Worm (Caenorhabditis elegans) whole organism, young adult: ENCODE measurements around the gene flp-8.
A peak's percentile ranks its signal among the peaks of the same experiment; 100 is the strongest.

Source experiments
- B0261.1 ChIP-seq: sonication (generic microtip); optimal IDR thresholded peaks from 2 replicates; lab custom pipeline; 2016; ENCODE audit warnings: mild to moderate bottlenecking, missing genetic modification characterization, moderate library complexity, missing compliant biosample characterization
- B0336.3 ChIP-seq: fragments of 200-800 bp; sonication (Bioruptor generic); IDR thresholded peaks from 2 replicates; pipeline ENCODE4 v1.3.6; 2022; ENCODE audit warnings: missing genetic modification characterization, missing compliant biosample characterization
- C17E4.6 ChIP-seq: fragments of 200-800 bp; sonication (Bioruptor generic); IDR thresholded peaks from 2 replicates; pipeline ENCODE4 v1.3.6; 2022; ENCODE audit warnings: missing genetic modification reagents, missing genetic modification characterization, missing compliant biosample characterization
- F22D6.2 ChIP-seq: sonication (generic microtip); optimal IDR thresholded peaks from 2 replicates; lab custom pipeline; 2016; ENCODE audit warnings: mild to moderate bottlenecking, missing genetic modification characterization, missing compliant biosample characterization
- F23B12.7 ChIP-seq: sonication (generic microtip); optimal IDR thresholded peaks from 2 replicates; lab custom pipeline; 2017; ENCODE audit warnings: missing genetic modification characterization, mild to moderate bottlenecking, missing compliant biosample characterization, antibody characterized with exemption, moderate library complexity; ENCODE audit not compliant: insufficient read depth
- F52B5.7 ChIP-seq: sonication (generic microtip); optimal IDR thresholded peaks from 2 replicates; lab custom pipeline; 2016; ENCODE audit warnings: mild to moderate bottlenecking, missing genetic modification characterization, missing compliant biosample characterization
- F57C9.4 ChIP-seq: sonication (generic microtip); optimal IDR thresholded peaks from 2 replicates; lab custom pipeline; 2017; ENCODE audit warnings: mild to moderate bottlenecking, missing genetic modification characterization, missing compliant biosample characterization
- K11D2.4 ChIP-seq: fragments of 200-800 bp; sonication (Bioruptor generic); IDR thresholded peaks from 2 replicates; pipeline ENCODE4 v1.3.6; 2022; ENCODE audit warnings: missing genetic modification reagents, missing genetic modification characterization, missing compliant biosample characterization
- K12H6.12 ChIP-seq: fragments of 200-800 bp; sonication (Bioruptor generic); optimal IDR thresholded peaks from 2 replicates; lab custom pipeline; 2018; ENCODE audit warnings: mild to moderate bottlenecking, missing genetic modification characterization, missing compliant biosample characterization
- T07F8.4 ChIP-seq: sonication (generic microtip); optimal IDR thresholded peaks from 2 replicates; lab custom pipeline; 2016; ENCODE audit warnings: mild to moderate bottlenecking, missing genetic modification characterization, moderate library complexity, missing compliant biosample characterization
- T26A5.8 ChIP-seq: sonication (generic microtip); optimal IDR thresholded peaks from 2 replicates; lab custom pipeline; 2016; ENCODE audit warnings: missing genetic modification characterization, missing compliant biosample characterization
- Y53G8AR.9 ChIP-seq: fragments of 200-800 bp; sonication (Bioruptor generic); conservative IDR thresholded peaks from 2 replicates; pipeline ENCODE4 v1.3.6; 2022; ENCODE audit warnings: missing genetic modification reagents, missing genetic modification characterization, missing compliant biosample characterization
- Y56A3A.18 ChIP-seq: fragments of 200-800 bp; sonication (Bioruptor generic); IDR thresholded peaks from 2 replicates; pipeline ENCODE4 v1.3.6; 2022; ENCODE audit warnings: missing genetic modification reagents, missing genetic modification characterization, missing compliant biosample characterization
- aptf-2 ChIP-seq: fragments of 200-800 bp; sonication (Bioruptor generic); conservative IDR thresholded peaks from 2 replicates; pipeline ENCODE4 v1.3.6; 2022; ENCODE audit warnings: missing genetic modification reagents, missing genetic modification characterization, missing compliant biosample characterization
- aptf-3 ChIP-seq: fragments of 200-800 bp; sonication (Bioruptor generic); IDR thresholded peaks from 2 replicates; pipeline ENCODE4 v1.3.6; 2022; ENCODE audit warnings: missing genetic modification characterization, missing compliant biosample characterization
- attf-5 ChIP-seq: fragments of 200-800 bp; sonication (Bioruptor generic); optimal IDR thresholded peaks from 2 replicates; lab custom pipeline; 2018; ENCODE audit warnings: mild to moderate bottlenecking, missing genetic modification characterization, missing compliant biosample characterization
- cebp-1 ChIP-seq, 2 experiments: fragments of 200-800 bp in 1 of 2; sonication (Bioruptor generic) in 1 of 2; sonication (generic microtip) in 1 of 2; IDR thresholded peaks in 1 of 2; optimal IDR thresholded peaks in 1 of 2; 2 replicates each; pipeline versions ENCODE4 v1.3.6 to Lab custom; 2017 to 2022; ENCODE audit warnings: missing compliant biosample characterization in 2 of 2, missing genetic modification characterization in 2 of 2, mild to moderate bottlenecking in 1 of 2, missing genetic modification reagents in 1 of 2, moderate library complexity in 1 of 2
- ceh-100 ChIP-seq: fragments of 200-800 bp; sonication (Bioruptor generic); IDR thresholded peaks from 2 replicates; pipeline ENCODE4 v1.3.6; 2022; ENCODE audit warnings: missing genetic modification reagents, missing genetic modification characterization, missing compliant biosample characterization
- chd-7 ChIP-seq: sonication (generic microtip); optimal IDR thresholded peaks from 2 replicates; lab custom pipeline; 2016; ENCODE audit warnings: mild to moderate bottlenecking, missing genetic modification characterization, moderate library complexity, missing compliant biosample characterization
- hrde-1 ChIP-seq: sonication (generic microtip); optimal IDR thresholded peaks from 2 replicates; lab custom pipeline; 2016; ENCODE audit warnings: missing genetic modification characterization, mild to moderate bottlenecking, missing compliant biosample characterization, moderate library complexity, missing genotype, missing genetic modification reagents, borderline replicate concordance
- hsf-1 ChIP-seq: fragments of 200-800 bp; sonication (Bioruptor generic); IDR thresholded peaks from 2 replicates; pipeline ENCODE4 v1.3.6; 2022; ENCODE audit warnings: missing genetic modification reagents, missing genetic modification characterization, missing compliant biosample characterization
- lag-1 ChIP-seq: fragments of 200-800 bp; sonication (Bioruptor generic); IDR thresholded peaks from 2 replicates; pipeline ENCODE4 v1.3.6; 2022; ENCODE audit warnings: missing genetic modification reagents, missing genetic modification characterization, missing compliant biosample characterization
- lin-54 ChIP-seq: fragments of 200-800 bp; sonication (Bioruptor generic); optimal IDR thresholded peaks from 2 replicates; lab custom pipeline; 2018; ENCODE audit warnings: mild to moderate bottlenecking, missing genetic modification characterization, missing compliant biosample characterization
- madf-3 ChIP-seq: fragments of 200-800 bp; sonication (Bioruptor generic); IDR thresholded peaks from 2 replicates; pipeline ENCODE4 v1.3.6; 2022; ENCODE audit warnings: missing genetic modification reagents, missing genetic modification characterization, missing compliant biosample characterization
- madf-6 ChIP-seq: fragments of 200-800 bp; sonication (Bioruptor generic); IDR thresholded peaks from 2 replicates; pipeline ENCODE4 v1.3.6; 2022; ENCODE audit warnings: missing genetic modification reagents, missing genetic modification characterization, missing compliant biosample characterization
- mcd-1 ChIP-seq: fragments of 200-800 bp; sonication (Bioruptor generic); IDR thresholded peaks from 2 replicates; pipeline ENCODE4 v1.3.6; 2022; ENCODE audit warnings: missing genetic modification reagents, missing genetic modification characterization, missing compliant biosample characterization
- mxl-1 ChIP-seq: sonication (generic microtip); optimal IDR thresholded peaks from 2 replicates; lab custom pipeline; 2016; ENCODE audit warnings: missing genetic modification characterization, missing compliant biosample characterization
- nfya-2 ChIP-seq: fragments of 200-800 bp; sonication (Bioruptor generic); IDR thresholded peaks from 2 replicates; pipeline ENCODE4 v1.3.6; 2022; ENCODE audit warnings: missing genetic modification reagents, missing genetic modification characterization, missing compliant biosample characterization
- nfyb-1 ChIP-seq: fragments of 200-800 bp; sonication (Bioruptor generic); IDR thresholded peaks from 2 replicates; pipeline ENCODE4 v1.3.6; 2022; ENCODE audit warnings: missing genetic modification reagents, missing genetic modification characterization, missing compliant biosample characterization
- nhr-80 ChIP-seq: sonication (generic microtip); optimal IDR thresholded peaks from 2 replicates; lab custom pipeline; 2016; ENCODE audit warnings: missing genetic modification characterization, missing compliant biosample characterization
- pbrm-1 ChIP-seq: fragments of 200-800 bp; sonication (Bioruptor generic); IDR thresholded peaks from 2 replicates; pipeline ENCODE4 v1.3.6; 2022; ENCODE audit warnings: missing genetic modification reagents, missing genetic modification characterization, missing compliant biosample characterization
- pha-4 ChIP-seq: fragments of 150-350 bp; sonication (generic microtip); optimal IDR thresholded peaks from 2 replicates; lab custom pipeline; 2014; ENCODE audit warnings: missing biosample characterization, missing genetic modification reagents, missing genetic modification characterization
- rcor-1 ChIP-seq: fragments of 200-800 bp; sonication (Bioruptor generic); IDR thresholded peaks from 2 replicates; pipeline ENCODE4 v1.3.6; 2022; ENCODE audit warnings: missing genetic modification reagents, missing genetic modification characterization, missing compliant biosample characterization
- rec-8 ChIP-seq, 2 experiments: sonication (generic microtip); optimal IDR thresholded peaks; 2 replicates each; lab custom pipeline; 2016; ENCODE audit warnings: mild to moderate bottlenecking in 2 of 2, missing genetic modification characterization in 2 of 2, missing genetic modification reagents in 2 of 2, missing genotype in 2 of 2, missing biosample characterization in 1 of 2, missing compliant biosample characterization in 1 of 2, moderate library complexity in 1 of 2
- repo-1 ChIP-seq: sonication (generic microtip); optimal IDR thresholded peaks from 2 replicates; lab custom pipeline; 2017; ENCODE audit warnings: mild to moderate bottlenecking, missing genetic modification characterization, missing compliant biosample characterization
- sea-2 ChIP-seq: fragments of 200-800 bp; sonication (Bioruptor generic); IDR thresholded peaks from 2 replicates; pipeline ENCODE4 v1.3.6; 2022; ENCODE audit warnings: missing genetic modification characterization, missing compliant biosample characterization
- snpc-1.1 ChIP-seq: sonication (generic microtip); optimal IDR thresholded peaks from 2 replicates; lab custom pipeline; 2017; ENCODE audit warnings: missing genetic modification characterization, mild to moderate bottlenecking, missing compliant biosample characterization, antibody characterized with exemption, moderate library complexity, missing genotype, missing genetic modification reagents; ENCODE audit not compliant: insufficient read depth
- snpc-1.3 ChIP-seq: sonication (generic microtip); optimal IDR thresholded peaks from 2 replicates; lab custom pipeline; 2017; ENCODE audit warnings: missing genetic modification characterization, mild to moderate bottlenecking, missing compliant biosample characterization, antibody characterized with exemption, moderate library complexity, missing genotype, missing genetic modification reagents; ENCODE audit not compliant: insufficient read depth
- snpc-3.4 ChIP-seq: sonication (generic microtip); optimal IDR thresholded peaks from 2 replicates; lab custom pipeline; 2017; ENCODE audit warnings: missing genetic modification characterization, mild to moderate bottlenecking, missing compliant biosample characterization, antibody characterized with exemption, moderate library complexity, missing genotype, missing genetic modification reagents
- tbx-9 ChIP-seq: sonication (generic microtip); optimal IDR thresholded peaks from 2 replicates; lab custom pipeline; 2016; ENCODE audit warnings: borderline replicate concordance, missing genetic modification characterization, inconsistent platforms, missing compliant biosample characterization
- unc-130 ChIP-seq: sonication (generic microtip); optimal IDR thresholded peaks from 2 replicates; lab custom pipeline; 2016; ENCODE audit warnings: missing genetic modification reagents, missing genetic modification characterization, missing compliant biosample characterization
- zfh-2 ChIP-seq: fragments of 200-800 bp; sonication (Bioruptor generic); conservative IDR thresholded peaks from 2 replicates; pipeline ENCODE4 v1.3.6; 2022; ENCODE audit warnings: missing genetic modification reagents, missing genetic modification characterization, missing compliant biosample characterization
- ztf-26 ChIP-seq: sonication (generic microtip); optimal IDR thresholded peaks from 2 replicates; lab custom pipeline; 2017; ENCODE audit warnings: missing genetic modification characterization, missing compliant biosample characterization
- ztf-3 ChIP-seq: fragments of 200-800 bp; sonication (Bioruptor generic); optimal IDR thresholded peaks from 2 replicates; lab custom pipeline; 2018; ENCODE audit warnings: mild to moderate bottlenecking, missing genetic modification characterization, missing compliant biosample characterization

Gene flp-8

ce11 chrX:14881119-14881518 lies at the start of gene flp-8:
Gene flp-8, plus strand, starts transcription at chrX:14881419.
- TF ChIP-seq aptf-3 (GFP tag; lab: Robert Waterston, UW) (no peak), unc-130 (no peak), ztf-26 (tag; lab: Kevin White, UChicago) (no peak), hrde-1 (no peak), F52B5.7 (tag; lab: Kevin White, UChicago) (no peak), snpc-3.4 (tag; lab: Kevin White, UChicago) (no peak), Y53G8AR.9 (no peak)

DNA sequence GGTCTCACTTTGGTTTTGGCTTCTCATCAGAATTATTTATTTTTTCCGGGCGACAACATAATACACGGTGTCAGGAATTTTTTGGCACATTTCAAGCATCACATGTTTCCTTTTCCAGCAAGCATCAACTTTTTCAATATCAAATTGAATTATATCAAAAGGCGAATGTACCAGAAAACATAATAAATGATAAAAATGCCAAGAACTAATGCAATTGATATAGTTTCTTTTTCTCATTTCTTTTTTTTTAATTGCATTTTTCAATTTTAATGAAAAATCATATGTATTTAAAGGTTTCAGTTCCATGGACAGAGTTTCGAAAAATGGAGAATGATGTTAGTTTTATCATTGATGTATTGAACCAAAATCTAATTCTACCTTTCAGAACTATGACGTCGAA lies 49.7 kb upstream of the flp-8 start, which contains the start of gene dpf-2:
TSS of gene dpf-2 (plus strand) at position 301 of the 400 bp plus-strand sequence.
- TF ChIP-seq mxl-1: no peak
- no peak for TF ChIP-seq tbx-9 (tag; lab: Kevin White, UChicago)
- no peak for TF ChIP-seq K11D2.4 (GFP tag; lab: Robert Waterston, UW)
- no peak for TF ChIP-seq Y56A3A.18 (GFP tag; lab: Robert Waterston, UW)
- TF ChIP-seq nfyb-1 (GFP tag; lab: Robert Waterston, UW): no peak
- TF ChIP-seq chd-7 (tag; lab: Kevin White, UChicago): no peak
- no peak for TF ChIP-seq T26A5.8 (tag; lab: Kevin White, UChicago)
- TF ChIP-seq madf-3 (GFP tag; lab: Robert Waterston, UW): no peak
- no peak for TF ChIP-seq repo-1
- TF ChIP-seq ceh-100 (GFP tag; lab: Robert Waterston, UW): no peak
- TF ChIP-seq B0261.1 (tag; lab: Kevin White, UChicago): no peak
- no peak for TF ChIP-seq snpc-1.3 (tag; lab: Kevin White, UChicago)
- TF ChIP-seq sea-2 (GFP tag; lab: Robert Waterston, UW): no peak
- TF ChIP-seq C17E4.6 (GFP tag; lab: Robert Waterston, UW): no peak
- no peak for TF ChIP-seq snpc-1.1 (tag; lab: Kevin White, UChicago)
- no peak for TF ChIP-seq mcd-1 (GFP tag; lab: Robert Waterston, UW)
- no peak for TF ChIP-seq madf-6
- no peak for TF ChIP-seq aptf-2 (GFP tag; lab: Robert Waterston, UW)
- no peak for TF ChIP-seq ztf-3
- TF ChIP-seq lag-1: no peak

- TF ChIP-seq F23B12.7 (tag; lab: Kevin White, UChicago) (no peak), hsf-1 (GFP tag; lab: Robert Waterston, UW) (no peak), F57C9.4 (tag; lab: Kevin White, UChicago) (no peak)
These were observed 42.9 kb upstream of the flp-8 start for ce11 chrX:14838339-14838738.

DNA sequence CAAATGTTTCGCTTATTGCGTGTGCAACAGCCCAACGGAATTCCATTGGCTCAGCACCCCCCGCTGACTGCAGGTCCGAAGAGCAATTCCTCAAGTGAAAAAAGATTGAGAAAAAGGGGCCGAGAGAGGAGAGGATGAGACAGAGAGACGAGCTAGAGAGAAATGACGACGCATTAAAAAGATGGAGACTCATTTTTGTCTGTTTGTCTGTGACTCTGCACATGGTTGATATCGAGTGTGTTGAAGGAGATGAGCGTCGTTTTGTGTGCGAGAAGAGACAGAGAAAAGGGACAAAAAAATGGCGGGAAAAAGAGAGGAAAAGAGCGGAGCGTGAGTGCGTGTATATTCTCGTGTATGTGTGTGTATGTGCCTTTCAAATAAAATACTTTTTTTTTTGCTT lies 40.2 kb upstream of the flp-8 start:
- TF ChIP-seq F22D6.2 (no peak), T07F8.4 (no peak), pbrm-1 (GFP tag; lab: Robert Waterston, UW) (no peak; the same call in 1 of the 2 replicates), pha-4 (tag; lab: Kevin White, UChicago) (peak; percentile 53), attf-5 (peak; percentile 80), mcd-1 (GFP tag; lab: Robert Waterston, UW) (peak; percentile 55), lin-54 (peak; percentile 9), rcor-1 (GFP tag; lab: Robert Waterston, UW) (0 out of 2 replicates have a peak, but pooled peaks have one; percentile 36), B0336.3 (GFP tag; lab: Robert Waterston, UW) (peak; percentile 72), K12H6.12 (tag; lab: Kevin White, UChicago) (peak; percentile 82), nfya-2 (no peak), zfh-2 (GFP tag; lab: Robert Waterston, UW) (peak; percentile 96), nhr-80 (tag; lab: Kevin White, UChicago) (peak; percentile 74), Y53G8AR.9 (0 out of 2 replicates have a peak, but pooled peaks have one; percentile 33), rec-8 (tag; optimal IDR thresholded peaks at IDR 0.05; lab: Kevin White, UChicago) (no peak), cebp-1 (GFP tag; IDR thresholded peaks at IDR 0.05; lab: Robert Waterston, UW) (no peak), cebp-1 (tag; optimal IDR thresholded peaks at IDR 0.05; lab: Kevin White, UChicago) (peak; percentile 81)
